Fruit fly (Drosophila melanogaster) whole organism, embryonic: ENCODE data around the gene MED27.

Experiments
- Dip3 ChIP-seq: fragments of 200-800 bp; sonication (Bioruptor generic); optimal IDR thresholded peaks from 3 replicates; lab custom pipeline; 2016; ENCODE audit warnings: missing biosample characterization, missing genetic modification characterization
- HLH4C ChIP-seq: fragments of 200-800 bp; sonication (Bioruptor generic); IDR thresholded peaks from 3 replicates; pipeline ENCODE4 v1.3.6; 2022; ENCODE audit warnings: missing biosample characterization, missing genetic modification characterization; ENCODE audit not compliant: partially characterized antibody
- ind ChIP-seq: fragments of 200-800 bp; sonication (Bioruptor generic); optimal IDR thresholded peaks from 3 replicates; lab custom pipeline; 2016; ENCODE audit warnings: missing biosample characterization, missing genetic modification characterization
- schlank ChIP-seq: fragments of 200-800 bp; sonication (Bioruptor generic); optimal IDR thresholded peaks from 2 replicates; lab custom pipeline; 2018; ENCODE audit warnings: missing biosample characterization, mild to moderate bottlenecking, missing genetic modification characterization

DNA sequence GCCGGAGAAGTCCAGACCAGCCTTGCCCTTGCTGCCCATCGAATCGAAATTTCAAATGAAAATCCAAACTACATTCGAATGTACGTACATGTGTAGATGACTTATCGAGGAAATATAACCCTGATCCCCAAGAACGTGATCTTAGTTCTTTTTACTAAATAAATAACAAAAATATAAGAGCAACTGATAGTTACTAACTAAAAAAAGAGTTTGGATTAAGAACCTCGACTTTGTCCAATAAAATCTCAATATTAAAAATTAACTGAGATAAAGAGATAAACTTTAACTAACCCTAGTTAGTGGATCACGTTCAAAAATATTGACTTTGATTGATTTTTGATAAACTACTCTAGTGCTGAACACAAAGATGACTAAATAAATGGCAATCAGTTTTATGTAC, 19.4 kb upstream of the MED27 start, which contains the start of gene CG31546:
- TF ChIP-seq Dip3 (GFP tag; lab: Kevin White, UChicago) (no peak), schlank (tag; lab: Kevin White, UChicago) (no peak), ind (GFP tag; lab: Kevin White, UChicago) (no peak), HLH4C (GFP tag; lab: Robert Waterston, UW) (no peak)
